Fruit fly (Drosophila melanogaster): ENCODE results near the gene bon.

dm6 chr3R:20543719-20544118 lies 49.2 kb upstream of the bon start:
- no peak for TF ChIP-seq pan (optimal IDR thresholded peaks at IDR 0.05)
- no peak for TF ChIP-seq EcR (GFP tag; optimal IDR thresholded peaks at IDR 0.05)
- TF ChIP-seq CG8478 (optimal IDR thresholded peaks at IDR 0.05) = no peak
- no peak for TF ChIP-seq psq (optimal IDR thresholded peaks at IDR 0.05)
- no peak for TF ChIP-seq usp (GFP tag; optimal IDR thresholded peaks at IDR 0.05)
